Fruit fly (Drosophila melanogaster) whole organism, embryonic: ENCODE data around the gene CG32647.

Source experiments
- Aef1 ChIP-seq: fragments of 200-800 bp; sonication (Bioruptor generic); IDR thresholded peaks from 3 replicates; pipeline ENCODE4 v1.3.6; 2022; ENCODE audit warnings: missing biosample characterization, missing genetic modification characterization
- B-H2 ChIP-seq: fragments of 200-800 bp; sonication (Bioruptor generic); optimal IDR thresholded peaks from 2 replicates; lab custom pipeline; 2018; ENCODE audit warnings: missing biosample characterization, mild to moderate bottlenecking, missing genetic modification characterization
- BEAF-32 ChIP-seq: fragments of 200-800 bp; sonication (Bioruptor generic); optimal IDR thresholded peaks from 3 replicates; lab custom pipeline; 2017; ENCODE audit warnings: missing biosample characterization, missing genetic modification characterization, mild to moderate bottlenecking, moderate library complexity, missing genetic modification reagents
- CG10321 ChIP-seq: fragments of 200-800 bp; sonication (Bioruptor generic); IDR thresholded peaks from 2 replicates; pipeline ENCODE4 v1.3.6; 2022; ENCODE audit warnings: missing biosample characterization, missing genetic modification characterization
- CG10565 ChIP-seq: fragments of 200-800 bp; sonication (Bioruptor generic); optimal IDR thresholded peaks from 3 replicates; lab custom pipeline; 2016; ENCODE audit warnings: missing biosample characterization, mild to moderate bottlenecking, missing genetic modification characterization
- CG12769 ChIP-seq: fragments of 200-800 bp; sonication (Bioruptor generic); optimal IDR thresholded peaks from 2 replicates; lab custom pipeline; 2019; ENCODE audit warnings: missing biosample characterization, mild to moderate bottlenecking, missing genetic modification characterization, moderate library complexity
- CG13894 ChIP-seq: fragments of 200-800 bp; sonication (Bioruptor generic); optimal IDR thresholded peaks from 3 replicates; lab custom pipeline; 2018; ENCODE audit warnings: missing biosample characterization, mild to moderate bottlenecking, missing genetic modification characterization, moderate library complexity
- CG14860 ChIP-seq: fragments of 200-800 bp; sonication (Bioruptor generic); IDR thresholded peaks from 3 replicates; pipeline ENCODE4 v1.3.6; 2022; ENCODE audit warnings: missing biosample characterization, missing genetic modification characterization; ENCODE audit not compliant: partially characterized antibody
- CG1603 ChIP-seq: fragments of 200-800 bp; sonication (Bioruptor generic); optimal IDR thresholded peaks from 2 replicates; lab custom pipeline; 2019; ENCODE audit warnings: missing biosample characterization, mild to moderate bottlenecking, missing genetic modification characterization, moderate library complexity
- CG1647 ChIP-seq: fragments of 200-800 bp; sonication (Bioruptor generic); optimal IDR thresholded peaks from 3 replicates; lab custom pipeline; 2016; ENCODE audit warnings: missing biosample characterization, missing genetic modification characterization
- CG18476 ChIP-seq: fragments of 200-800 bp; sonication (Bioruptor generic); optimal IDR thresholded peaks from 2 replicates; lab custom pipeline; 2016; ENCODE audit warnings: missing biosample characterization, mild to moderate bottlenecking, missing genetic modification characterization
- CG2202 ChIP-seq: fragments of 200-800 bp; sonication (Bioruptor generic); optimal IDR thresholded peaks from 2 replicates; lab custom pipeline; 2018; ENCODE audit warnings: missing biosample characterization, mild to moderate bottlenecking, missing genetic modification characterization
- CG5180 ChIP-seq: fragments of 200-800 bp; sonication (Bioruptor generic); optimal IDR thresholded peaks from 3 replicates; lab custom pipeline; 2017; ENCODE audit warnings: missing biosample characterization, missing genetic modification characterization, mild to moderate bottlenecking, moderate library complexity, missing genetic modification reagents
- CG6854 ChIP-seq: fragments of 200-800 bp; sonication (Bioruptor generic); optimal IDR thresholded peaks from 3 replicates; lab custom pipeline; 2017; ENCODE audit warnings: missing biosample characterization, mild to moderate bottlenecking, missing genetic modification characterization
- CG9609 ChIP-seq: fragments of 200-800 bp; sonication (Bioruptor generic); optimal IDR thresholded peaks from 3 replicates; lab custom pipeline; 2016; ENCODE audit warnings: missing biosample characterization, missing genetic modification characterization
- CTCF ChIP-seq: fragments of 200-800 bp; sonication (Bioruptor generic); optimal IDR thresholded peaks from 2 replicates; lab custom pipeline; 2017; ENCODE audit warnings: missing biosample characterization, mild to moderate bottlenecking, missing genetic modification characterization, moderate library complexity
- Dp ChIP-seq: fragments of 200-800 bp; sonication (Bioruptor generic); optimal IDR thresholded peaks from 2 replicates; lab custom pipeline; 2018; ENCODE audit warnings: missing biosample characterization, mild to moderate bottlenecking, missing genetic modification characterization, moderate library complexity
- E2f1 ChIP-seq: fragments of 200-800 bp; sonication (Bioruptor generic); IDR thresholded peaks from 2 replicates; pipeline ENCODE4 v1.3.6; 2022; ENCODE audit warnings: missing biosample characterization, missing genetic modification characterization
- GATAe ChIP-seq: fragments of 200-800 bp; sonication (Bioruptor generic); conservative IDR thresholded peaks from 2 replicates; pipeline ENCODE4 v1.3.6; 2022; ENCODE audit warnings: missing biosample characterization, missing genetic modification characterization
- Hr78 ChIP-seq, 2 experiments: fragments of 200-800 bp in 1 of 2; fragments of >200 bp in 1 of 2; sonication (Bioruptor generic) in 1 of 2; optimal IDR thresholded peaks; 2 replicates each; lab custom pipeline; 2017 to 2019; ENCODE audit warnings: missing biosample characterization in 2 of 2, missing genetic modification characterization in 2 of 2, mild to moderate bottlenecking in 1 of 2, moderate library complexity in 1 of 2
- MBD-R2 ChIP-seq: fragments of 200-800 bp; sonication (Bioruptor generic); IDR thresholded peaks from 2 replicates; pipeline ENCODE4 v1.3.6; 2022; ENCODE audit warnings: missing biosample characterization, missing genetic modification characterization
- MESR4 ChIP-seq: fragments of 200-800 bp; sonication (Bioruptor generic); optimal IDR thresholded peaks from 2 replicates; lab custom pipeline; 2018; ENCODE audit warnings: missing biosample characterization, mild to moderate bottlenecking, missing genetic modification characterization, moderate library complexity
- Med ChIP-seq: fragments of 200-800 bp; sonication (Bioruptor generic); peaks from one replicate; lab custom pipeline; 2016; ENCODE audit warnings: missing biosample characterization, missing genetic modification characterization, mild to moderate bottlenecking, inconsistent platforms, moderate library complexity
- Optix ChIP-seq: fragments of 200-800 bp; sonication (Bioruptor generic); IDR thresholded peaks from 3 replicates; pipeline ENCODE4 v1.3.6; 2022; ENCODE audit warnings: missing biosample characterization, missing genetic modification characterization
- Trl ChIP-seq, 3 experiments: fragments of >200 bp in 2 of 3; fragments of 200-800 bp in 1 of 3; sonication (Bioruptor generic) in 1 of 3; optimal IDR thresholded peaks; 2 replicates in 1 of 3; 3 replicates in 2 of 3; lab custom pipeline; 2016 to 2017; ENCODE audit warnings: missing biosample characterization in 1 of 3, missing genetic modification characterization in 1 of 3
- abd-A ChIP-seq: fragments of 200-800 bp; sonication (Bioruptor generic); optimal IDR thresholded peaks from 3 replicates; lab custom pipeline; 2019; ENCODE audit warnings: missing biosample characterization, mild to moderate bottlenecking, missing genetic modification characterization, moderate library complexity
- ara ChIP-seq: fragments of 200-800 bp; sonication (Bioruptor generic); IDR thresholded peaks from 2 replicates; pipeline ENCODE4 v1.3.6; 2022; ENCODE audit warnings: missing biosample characterization, missing genetic modification characterization
- bcd ChIP-seq: fragments of 200-800 bp; sonication (Bioruptor generic); optimal IDR thresholded peaks from 2 replicates; lab custom pipeline; 2017; ENCODE audit warnings: missing biosample characterization, mild to moderate bottlenecking, missing genetic modification characterization
- cg ChIP-seq: fragments of 200-800 bp; sonication (Bioruptor generic); optimal IDR thresholded peaks from 3 replicates; lab custom pipeline; 2019; ENCODE audit warnings: missing biosample characterization, mild to moderate bottlenecking, missing genetic modification characterization, moderate library complexity
- chinmo ChIP-seq: fragments of 200-800 bp; sonication (Bioruptor generic); IDR thresholded peaks from 4 replicates; pipeline ENCODE4 v1.3.6; 2022; ENCODE audit warnings: missing biosample characterization, missing genetic modification characterization; ENCODE audit not compliant: partially characterized antibody
- dati ChIP-seq: fragments of 200-800 bp; sonication (Bioruptor generic); IDR thresholded peaks from 2 replicates; pipeline ENCODE4 v1.3.6; 2022; ENCODE audit warnings: missing biosample characterization, missing genetic modification characterization
- fd64A ChIP-seq: fragments of 200-800 bp; sonication (Bioruptor generic); optimal IDR thresholded peaks from 3 replicates; lab custom pipeline; 2018; ENCODE audit warnings: missing biosample characterization, mild to moderate bottlenecking, missing genetic modification characterization
- gro ChIP-seq: fragments of 200-800 bp; sonication (Bioruptor generic); optimal IDR thresholded peaks from 2 replicates; lab custom pipeline; 2016; ENCODE audit warnings: missing biosample characterization, missing genetic modification characterization
- ham ChIP-seq: fragments of 200-800 bp; sonication (Bioruptor generic); IDR thresholded peaks from 2 replicates; pipeline ENCODE4 v1.3.6; 2022; ENCODE audit warnings: missing biosample characterization, missing genetic modification characterization
- kni ChIP-seq: fragments of 200-800 bp; sonication (Bioruptor generic); optimal IDR thresholded peaks from 3 replicates; lab custom pipeline; 2017; ENCODE audit warnings: mild to moderate bottlenecking, missing biosample characterization, missing genetic modification reagents, missing genetic modification characterization
- lov ChIP-seq, 2 experiments: fragments of 200-800 bp in 1 of 2; fragments of >200 bp in 1 of 2; sonication (Bioruptor generic) in 1 of 2; IDR thresholded peaks in 1 of 2; optimal IDR thresholded peaks in 1 of 2; 2 replicates in 1 of 2; 3 replicates in 1 of 2; pipeline versions ENCODE4 v1.3.6 to Lab custom; 2017 to 2022; ENCODE audit warnings: missing biosample characterization in 1 of 2, missing genetic modification characterization in 1 of 2
- mirr ChIP-seq: fragments of 200-800 bp; sonication (Bioruptor generic); optimal IDR thresholded peaks from 3 replicates; lab custom pipeline; 2018; ENCODE audit warnings: missing biosample characterization, mild to moderate bottlenecking, missing genetic modification characterization
- oc ChIP-seq: fragments of 200-800 bp; sonication (Bioruptor generic); optimal IDR thresholded peaks from 2 replicates; lab custom pipeline; 2018; ENCODE audit warnings: missing biosample characterization, mild to moderate bottlenecking, missing genetic modification characterization, moderate library complexity
- pros ChIP-seq: fragments of 200-800 bp; sonication (Bioruptor generic); optimal IDR thresholded peaks from 3 replicates; lab custom pipeline; 2019; ENCODE audit warnings: missing biosample characterization, mild to moderate bottlenecking, missing genetic modification characterization, moderate library complexity
- psq ChIP-seq: fragments of 200-800 bp; sonication (Bioruptor generic); optimal IDR thresholded peaks from 2 replicates; lab custom pipeline; 2017; ENCODE audit warnings: missing biosample characterization, missing genetic modification characterization
- repo ChIP-seq: fragments of 200-800 bp; sonication (Bioruptor generic); optimal IDR thresholded peaks from 2 replicates; lab custom pipeline; 2016; ENCODE audit warnings: missing biosample characterization, missing genetic modification characterization
- rib ChIP-seq: fragments of 200-800 bp; sonication (Bioruptor generic); IDR thresholded peaks from 2 replicates; pipeline ENCODE4 v1.3.6; 2022; ENCODE audit warnings: missing biosample characterization, missing genetic modification characterization
- run ChIP-seq: fragments of 200-800 bp; sonication (Bioruptor generic); optimal IDR thresholded peaks from 3 replicates; lab custom pipeline; 2018; ENCODE audit warnings: missing biosample characterization, mild to moderate bottlenecking, missing genetic modification characterization
- sens ChIP-seq: fragments of 200-800 bp; sonication (Bioruptor generic); peaks from one replicate; lab custom pipeline; 2016; ENCODE audit warnings: missing biosample characterization, missing genetic modification characterization
- seq ChIP-seq: fragments of 200-800 bp; sonication (Bioruptor generic); IDR thresholded peaks from 2 replicates; pipeline ENCODE4 v1.3.6; 2022; ENCODE audit warnings: missing biosample characterization, missing genetic modification characterization
- sug ChIP-seq: fragments of 200-800 bp; optimal IDR thresholded peaks from 2 replicates; lab custom pipeline; 2019; ENCODE audit warnings: missing biosample characterization, mild to moderate bottlenecking, missing genetic modification characterization, moderate library complexity
- tio ChIP-seq: fragments of 200-800 bp; sonication (Bioruptor generic); optimal IDR thresholded peaks from 2 replicates; lab custom pipeline; 2017; ENCODE audit warnings: missing biosample characterization, missing genetic modification characterization, inconsistent platforms
- tll ChIP-seq, 2 experiments: fragments of 200-800 bp in 1 of 2; fragments of >200 bp in 1 of 2; sonication (Bioruptor generic) in 1 of 2; optimal IDR thresholded peaks; 2 replicates each; lab custom pipeline; 2017 to 2019; ENCODE audit warnings: missing biosample characterization in 2 of 2, missing genetic modification characterization in 2 of 2, mild to moderate bottlenecking in 1 of 2, moderate library complexity in 1 of 2
- wek ChIP-seq: fragments of 200-800 bp; sonication (Bioruptor generic); optimal IDR thresholded peaks from 3 replicates; lab custom pipeline; 2018; ENCODE audit warnings: missing biosample characterization, mild to moderate bottlenecking, missing genetic modification characterization, moderate library complexity
- zen ChIP-seq: fragments of 200-800 bp; sonication (Bioruptor generic); optimal IDR thresholded peaks from 3 replicates; lab custom pipeline; 2018; ENCODE audit warnings: missing biosample characterization, mild to moderate bottlenecking, missing genetic modification characterization, moderate library complexity

CG32647 gene

DNA sequence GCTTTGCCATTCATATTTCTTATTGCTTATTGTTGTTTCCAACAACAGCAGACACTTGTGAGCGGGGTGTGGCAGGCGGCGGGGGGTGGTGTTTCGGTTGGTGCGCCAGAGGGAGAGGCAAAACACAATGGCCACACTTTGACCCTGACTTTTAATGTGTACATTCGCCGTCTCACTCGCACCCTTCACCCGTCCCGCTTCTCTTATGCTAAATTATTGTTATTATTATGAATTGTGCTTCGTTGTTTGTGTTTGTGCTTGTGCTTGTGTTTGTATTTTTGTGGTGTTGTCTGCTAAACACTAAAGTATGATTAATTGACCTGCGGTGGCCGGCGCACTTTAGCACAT is 28.4 kb downstream of the CG32647 start (continued):
- TF ChIP-seq ham (GFP tag; lab: Robert Waterston, UW) (no peak), seq (GFP tag; lab: Robert Waterston, UW) (no peak), lov (optimal IDR thresholded peaks at IDR 0.05; lab: Kevin White, UChicago) (no peak), lov (GFP tag; IDR thresholded peaks at IDR 0.05; lab: Robert Waterston, UW) (0 out of 3 replicates have a peak, but pooled peaks have one; percentile 40), pros (peak; percentile 58), MBD-R2 (GFP tag; lab: Robert Waterston, UW) (peak; percentile 19; the same call in 1 of the 2 replicates), CG1647 (GFP tag; lab: Kevin White, UChicago) (no peak), CG2202 (tag; lab: Kevin White, UChicago) (no peak), Aef1 (GFP tag; lab: Robert Waterston, UW) (peak; percentile 68), psq (GFP tag; lab: Kevin White, UChicago) (peak; percentile 46), bcd (GFP tag; lab: Kevin White, UChicago) (no peak), mirr (peak; percentile 92), E2f1 (GFP tag; lab: Robert Waterston, UW) (no peak), oc (tag; lab: Kevin White, UChicago) (peak; percentile 27), tll (GFP tag; optimal IDR thresholded peaks at IDR 0.05; lab: Kevin White, UChicago) (peak in 1 of 2 experiments; percentile 69), cg (GFP tag; lab: Kevin White, UChicago) (peak; percentile 73), CG10321 (GFP tag; lab: Robert Waterston, UW) (peak; percentile 90), gro (GFP tag; lab: Kevin White, UChicago) (no peak), Trl (optimal IDR thresholded peaks at IDR 0.05; lab: Kevin White, UChicago) (no peak), Trl (GFP tag; optimal IDR thresholded peaks at IDR 0.05; lab: Kevin White, UChicago) (no peak), CTCF (GFP tag; lab: Kevin White, UChicago) (no peak), CG10565 (GFP tag; lab: Kevin White, UChicago) (no peak), Optix (GFP tag; lab: Robert Waterston, UW) (no peak), CG18476 (no peak), dati (GFP tag; lab: Robert Waterston, UW) (peak; percentile 5; the same call in 1 of the 2 replicates), CG12769 (tag; lab: Kevin White, UChicago) (peak; percentile 91), B-H2 (GFP tag; lab: Kevin White, UChicago) (peak; percentile 58), CG6854 (GFP tag; lab: Kevin White, UChicago) (no peak), CG13894 (tag; lab: Kevin White, UChicago) (peak; percentile 67), CG5180 (GFP tag; lab: Kevin White, UChicago) (peak; percentile 18), BEAF-32 (GFP tag; lab: Kevin White, UChicago) (no peak), MESR4 (GFP tag; lab: Kevin White, UChicago) (no peak), Hr78 (GFP tag; optimal IDR thresholded peaks at IDR 0.05; lab: Kevin White, UChicago) (peak in 1 of 2 experiments; percentile 97), CG1603 (peak; percentile 0), ara (GFP tag; lab: Robert Waterston, UW) (no peak), sug (tag; lab: Kevin White, UChicago) (peak; percentile 41), repo (GFP tag; lab: Kevin White, UChicago) (no peak), run (tag; lab: Kevin White, UChicago) (peak; percentile 11), CG14860 (GFP tag; lab: Robert Waterston, UW) (no peak), tio (no peak), zen (tag; lab: Kevin White, UChicago) (no peak), CG9609 (GFP tag; lab: Kevin White, UChicago) (no peak), GATAe (GFP tag; lab: Robert Waterston, UW) (no peak), sens (GFP tag; lab: Kevin White, UChicago) (peak; percentile 18), Dp (no peak), abd-A (tag; lab: Kevin White, UChicago) (peak; percentile 98), kni (GFP tag; lab: Kevin White, UChicago) (peak; percentile 65), rib (GFP tag; lab: Robert Waterston, UW) (peak; percentile 93), chinmo (GFP tag; lab: Robert Waterston, UW) (peak; percentile 94), fd64A (GFP tag; lab: Kevin White, UChicago) (peak; percentile 5), Med (GFP tag; lab: Kevin White, UChicago) (peak; percentile 76), wek (GFP tag; lab: Kevin White, UChicago) (peak; percentile 4)
